Worm (Caenorhabditis elegans): Measurements from ENCODE around the gene C05B5.5.

The C05B5.5 gene

ce11 chrIII:10016413-10017051, 15.4 kb downstream of the C05B5.5 start, which contains the start of gene rgs-1:
TSS of gene rgs-1 (minus strand) at chrIII:10016558.
- no peak for TF ChIP-seq F52B5.7 (tag; optimal IDR thresholded peaks at IDR 0.05)
- TF ChIP-seq madf-3 (GFP tag; IDR thresholded peaks at IDR 0.05) = no peak
- TF ChIP-seq madf-10 (tag; optimal IDR thresholded peaks at IDR 0.05) = peak; percentile 32

ce11 chrIII:10018007-10018406, 16.8 kb downstream of the C05B5.5 start:
- TF ChIP-seq B0261.1 (tag; optimal IDR thresholded peaks at IDR 0.05) (no peak), ceh-79 (tag; optimal IDR thresholded peaks at IDR 0.05) (no peak), sea-2 (GFP tag; IDR thresholded peaks at IDR 0.05) (no peak), F22D6.2 (tag; optimal IDR thresholded peaks at IDR 0.05) (no peak), F39B2.1 (GFP tag; IDR thresholded peaks at IDR 0.05) (no peak), F23B12.7 (tag; optimal IDR thresholded peaks at IDR 0.05; ENCODE audit: insufficient read depth) (no peak), F55B11.4 (tag; optimal IDR thresholded peaks at IDR 0.05; ENCODE audit: borderline replicate concordance, insufficient read depth) (no peak), nfya-1 (tag; optimal IDR thresholded peaks at IDR 0.05; ENCODE audit: borderline replicate concordance, insufficient read depth) (no peak), efl-1 (GFP tag; optimal IDR thresholded peaks at IDR 0.05) (no peak), dpl-1 (GFP tag; optimal IDR thresholded peaks at IDR 0.05) (no peak), egrh-3 (GFP tag; IDR thresholded peaks at IDR 0.05) (no peak), atf-7 (tag; optimal IDR thresholded peaks at IDR 0.05) (no peak), K12H6.12 (tag; optimal IDR thresholded peaks at IDR 0.05) (no peak), hmg-1.2 (GFP tag; IDR thresholded peaks at IDR 0.05) (no peak), lir-1 (GFP tag; conservative IDR thresholded peaks at IDR 0.05) (no peak), nhr-179 (tag; optimal IDR thresholded peaks at IDR 0.05) (no peak), hlh-26 (GFP tag; conservative IDR thresholded peaks at IDR 0.05) (no peak), K11D2.4 (GFP tag; IDR thresholded peaks at IDR 0.05) (no peak)

- no peak for TF ChIP-seq hsf-1 (GFP tag; IDR thresholded peaks at IDR 0.05)
- TF ChIP-seq let-607 (tag; optimal IDR thresholded peaks at IDR 0.05) = no peak
- no peak for TF ChIP-seq zfh-2 (GFP tag; conservative IDR thresholded peaks at IDR 0.05)
- TF ChIP-seq snpc-4 (GFP tag; optimal IDR thresholded peaks at IDR 0.05) = no peak
- no peak for TF ChIP-seq snpc-4 (tag; optimal IDR thresholded peaks at IDR 0.05)
- no peak for TF ChIP-seq hlh-12 (tag; optimal IDR thresholded peaks at IDR 0.05)
- no peak for TF ChIP-seq cebp-1 (GFP tag; IDR thresholded peaks at IDR 0.05)
- TF ChIP-seq cebp-1 (tag; optimal IDR thresholded peaks at IDR 0.05) = no peak
Observed at ce11 chrIII:10023452-10023851, 22.3 kb downstream of the C05B5.5 start, which contains the start of gene ins-21. TSS of gene ins-21 (plus strand) at chrIII:10023752.

- TF ChIP-seq dpl-1 (GFP tag; optimal IDR thresholded peaks at IDR 0.05) (no peak), F49E8.2 (tag; optimal IDR thresholded peaks at IDR 0.05; ENCODE audit: insufficient read depth) (no peak), lin-35 (GFP tag; optimal IDR thresholded peaks at IDR 0.05) (no peak), attf-3 (GFP tag; conservative IDR thresholded peaks at IDR 0.05) (no peak)
Observed at ce11 chrIII:10025989-10026388, 24.8 kb downstream of the C05B5.5 start, which contains the start of gene ins-22. TSS of gene ins-22 (plus strand) at chrIII:10026289.

- TF ChIP-seq B0336.3 (GFP tag; IDR thresholded peaks at IDR 0.05) = no peak
- no peak for TF ChIP-seq hlh-12 (tag; optimal IDR thresholded peaks at IDR 0.05)
- no peak for TF ChIP-seq F57A8.1 (GFP tag; optimal IDR thresholded peaks at IDR 0.05)
- TF ChIP-seq ama-1 (optimal IDR thresholded peaks at IDR 0.05) = no peak
- no peak for TF ChIP-seq ama-1 (GFP tag; optimal IDR thresholded peaks at IDR 0.05)
- no peak for TF ChIP-seq bed-2 (GFP tag; IDR thresholded peaks at IDR 0.05)
- TF ChIP-seq rcor-1 (GFP tag; IDR thresholded peaks at IDR 0.05) = no peak
- no peak for TF ChIP-seq T07F8.4 (tag; optimal IDR thresholded peaks at IDR 0.05)
- no peak for TF ChIP-seq cebp-1 (GFP tag; IDR thresholded peaks at IDR 0.05)
- TF ChIP-seq cebp-1 (tag; optimal IDR thresholded peaks at IDR 0.05) = no peak
- no peak for TF ChIP-seq nhr-80 (tag; optimal IDR thresholded peaks at IDR 0.05)
- TF ChIP-seq ceh-79 (tag; optimal IDR thresholded peaks at IDR 0.05) = no peak
Observed at ce11 chrIII:10027947-10028346, 26.8 kb downstream of the C05B5.5 start, which contains the start of gene ins-23. TSS of gene ins-23 (plus strand) at chrIII:10028247.
